Worm (Caenorhabditis elegans) whole organism, dauer: ENCODE results near the gene srv-6.

Experiments used
- unc-62 ChIP-seq: sonication (generic microtip); optimal IDR thresholded peaks from 2 replicates; lab custom pipeline; 2017; ENCODE audit warnings: missing biosample characterization, missing genetic modification reagents, missing genetic modification characterization

srv-6 gene

ce11 chrX:4285669-4286174 lies 28.9 kb downstream of the srv-6 start, which contains the start of gene cka-2:
Gene cka-2 (plus strand): TSS chrX:4286124.
- TF ChIP-seq unc-62 (GFP tag; lab: Kevin White, UChicago): no peak

DNA sequence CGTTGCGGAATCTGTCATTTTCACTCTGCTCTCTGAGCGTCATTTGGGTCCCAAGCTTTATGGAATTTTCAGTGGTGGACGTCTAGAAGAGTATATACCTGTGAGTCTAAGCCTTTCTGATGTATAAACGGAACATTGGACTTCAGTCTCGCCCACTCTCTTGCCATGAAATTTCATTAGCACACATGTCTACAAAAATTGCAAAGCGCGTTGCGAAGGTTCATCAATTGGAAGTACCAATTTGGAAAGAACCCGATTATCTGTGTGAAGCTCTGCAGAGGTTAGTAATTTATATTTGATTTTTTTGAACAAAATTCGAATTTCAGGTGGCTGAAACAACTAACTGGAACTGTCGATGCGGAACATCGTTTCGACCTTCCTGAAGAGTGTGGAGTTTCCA lies 32.9 kb downstream of the srv-6 start:
- TF ChIP-seq unc-62 (GFP tag; lab: Kevin White, UChicago): no peak

DNA sequence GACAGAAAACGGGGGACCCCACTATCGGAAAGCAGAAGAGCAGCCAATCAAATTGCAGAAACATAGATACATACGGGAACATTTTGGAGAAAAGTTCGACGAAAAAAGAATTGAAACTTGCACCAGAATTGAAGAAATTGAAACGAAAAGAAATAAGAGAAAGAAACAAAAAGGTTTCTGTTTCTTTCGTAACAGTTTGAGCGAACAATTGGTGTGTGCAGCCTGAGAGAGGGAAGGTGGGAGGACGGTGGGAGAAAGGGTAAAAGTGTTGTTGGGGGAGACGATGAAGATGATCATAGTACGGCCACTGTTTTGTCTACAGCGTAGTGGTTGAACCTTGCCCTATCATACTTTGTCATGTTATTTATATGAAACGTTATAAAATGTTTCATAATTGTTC lies 38.1 kb downstream of the srv-6 start:
- TF ChIP-seq unc-62 (GFP tag; lab: Kevin White, UChicago): no peak

DNA sequence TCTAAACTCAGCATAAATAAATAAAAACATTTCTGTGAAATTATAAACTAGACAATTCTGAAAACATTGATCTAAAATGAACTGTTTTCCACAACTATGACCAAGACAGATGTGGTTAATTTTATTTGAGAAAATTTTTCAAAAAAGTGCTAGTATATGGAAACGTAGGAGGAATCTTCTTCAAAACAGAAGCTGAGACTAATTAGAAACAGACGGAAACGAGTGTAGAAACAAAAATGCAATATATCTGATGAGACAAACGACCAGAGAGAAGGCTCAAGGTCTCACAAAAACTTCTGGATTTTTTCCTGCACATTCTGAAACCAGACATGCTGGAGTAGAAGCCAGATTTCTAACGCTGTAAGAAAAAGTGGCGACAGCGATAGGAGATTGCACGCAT lies 39.1 kb downstream of the srv-6 start:
- no peak for TF ChIP-seq unc-62 (GFP tag; lab: Kevin White, UChicago)

ce11 chrX:4297452-4297851 lies 40.6 kb downstream of the srv-6 start, which contains the start of gene paf-2:
Gene paf-2 (minus strand): TSS chrX:4297741.
- no peak for TF ChIP-seq unc-62 (GFP tag; lab: Kevin White, UChicago)

DNA sequence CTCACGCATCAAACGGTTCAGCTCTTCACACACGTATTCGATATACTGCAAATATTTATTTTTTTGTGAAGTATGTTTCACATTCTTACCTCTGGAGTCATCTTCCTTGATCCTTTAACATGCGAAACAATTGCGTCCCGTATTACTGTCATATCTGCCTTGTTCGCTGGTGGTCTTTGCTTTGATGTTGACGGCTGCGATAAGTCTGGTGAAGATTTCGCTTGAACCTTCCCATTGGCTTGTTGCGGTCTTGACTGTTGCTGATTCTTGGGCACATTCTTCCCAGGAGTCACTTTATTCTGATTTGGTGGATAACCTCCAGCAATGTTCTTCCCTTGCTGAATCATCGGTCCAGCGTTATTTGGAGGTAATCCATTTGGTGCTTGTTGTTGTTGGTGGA lies 46.3 kb downstream of the srv-6 start:
- TF ChIP-seq unc-62 (GFP tag; lab: Kevin White, UChicago): no peak

DNA sequence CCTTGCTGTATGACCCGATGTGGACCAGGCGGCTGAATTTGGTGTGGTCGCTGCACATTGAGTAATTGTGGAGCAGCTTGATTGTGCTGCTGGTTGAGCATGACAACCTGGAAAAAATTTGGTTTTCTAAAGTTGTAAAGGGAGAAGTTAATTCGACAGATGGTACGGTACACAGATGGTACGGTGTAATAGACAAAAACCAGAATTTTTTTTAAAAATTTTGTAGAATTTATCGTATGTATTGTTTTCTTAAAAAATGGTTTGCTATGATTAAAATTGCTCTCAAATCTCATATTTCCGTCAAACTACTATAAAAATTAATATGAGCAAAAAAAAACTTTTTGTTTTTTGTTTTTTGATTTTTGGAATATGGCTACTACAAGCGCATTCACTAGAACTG lies 50.0 kb downstream of the srv-6 start, which contains the start of gene pqn-15:
pqn-15 (minus strand) TSS at position 101 of the 400 bp plus-strand sequence.
- no peak for TF ChIP-seq unc-62 (GFP tag; lab: Kevin White, UChicago)

ce11 chrX:4307559-4308005 lies 50.7 kb downstream of the srv-6 start:
- no peak for TF ChIP-seq unc-62 (GFP tag; lab: Kevin White, UChicago)
